Fruit fly (Drosophila melanogaster) whole organism, wandering third instar larva: ENCODE results near the gene Naa30B.

Experiments used
- GATAd ChIP-seq: sonication (Bioruptor generic); optimal IDR thresholded peaks from 2 replicates; lab custom pipeline; 2016; ENCODE audit warnings: missing biosample characterization, missing genetic modification characterization
- Jra ChIP-seq: sonication (Bioruptor generic); optimal IDR thresholded peaks from 2 replicates; lab custom pipeline; 2016; ENCODE audit warnings: missing biosample characterization, missing genetic modification characterization
- Vsx2 ChIP-seq: fragments of 200-300, 225-300 bp; sonication (Bioruptor generic); optimal IDR thresholded peaks from 2 replicates; lab custom pipeline; 2018; ENCODE audit warnings: missing biosample characterization, missing genetic modification characterization; ENCODE audit not compliant: partially characterized antibody
- pan ChIP-seq: fragments of >200 bp; optimal IDR thresholded peaks from 2 replicates; lab custom pipeline; 2017
- psq ChIP-seq: fragments of 200-800 bp; sonication (Bioruptor generic); optimal IDR thresholded peaks from 3 replicates; lab custom pipeline; 2017; ENCODE audit warnings: missing biosample characterization, mild to moderate bottlenecking, missing genetic modification characterization, moderate library complexity
- rgr ChIP-seq: fragments of 200-800 bp; sonication (Bioruptor generic); optimal IDR thresholded peaks from 3 replicates; lab custom pipeline; 2016; ENCODE audit warnings: missing biosample characterization, mild to moderate bottlenecking, missing genetic modification characterization

DNA sequence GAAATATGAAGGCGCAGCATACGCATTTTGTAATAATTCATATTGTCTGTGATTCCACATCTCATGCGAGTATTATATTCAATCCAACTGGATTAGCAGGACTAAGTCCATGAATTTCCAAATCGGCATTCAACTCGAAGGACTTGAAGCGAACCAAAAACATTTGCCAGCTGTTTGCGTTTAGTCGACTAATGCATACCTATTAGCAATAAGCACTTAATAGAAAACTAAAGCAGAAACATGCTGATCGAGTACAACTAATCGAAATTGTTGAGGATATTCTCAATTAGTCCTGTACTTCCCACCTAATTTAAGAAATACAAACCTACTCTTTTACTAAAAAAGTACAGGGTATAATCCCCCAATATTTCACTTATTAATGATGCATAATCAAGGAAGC is 2.6 kb downstream of the Naa30B start:
- TF ChIP-seq rgr (GFP tag; lab: Kevin White, UChicago) (no peak), GATAd (no peak), pan (lab: Kevin White, UChicago) (no peak), Jra (no peak), psq (no peak), Vsx2 (GFP tag; lab: Kevin White, UChicago) (no peak)
